Worm (Caenorhabditis elegans) whole organism, midembryonic: Measurements from ENCODE around the gene R11D1.13.

Source experiments
- T22C8.4 ChIP-seq: fragments of 200-800 bp; sonication (Bioruptor generic); IDR thresholded peaks from 2 replicates; pipeline ENCODE4 v1.3.6; 2022; ENCODE audit warnings: missing genetic modification characterization, missing compliant biosample characterization
- cog-1 ChIP-seq: sonication (generic microtip); optimal IDR thresholded peaks from 2 replicates; lab custom pipeline; 2016; ENCODE audit warnings: missing genetic modification characterization, missing compliant biosample characterization
- flt-1 ChIP-seq: fragments of 200-800 bp; sonication (Bioruptor generic); IDR thresholded peaks from 2 replicates; pipeline ENCODE4 v1.3.6; 2022; ENCODE audit warnings: missing genetic modification characterization, missing compliant biosample characterization
- klf-2 ChIP-seq: fragments of 200-800 bp; sonication (Bioruptor generic); conservative IDR thresholded peaks from 2 replicates; pipeline ENCODE4 v1.3.6; 2022; ENCODE audit warnings: missing genetic modification reagents, missing genetic modification characterization, missing compliant biosample characterization
- tab-1 ChIP-seq: fragments of 200-800 bp; sonication (Bioruptor generic); IDR thresholded peaks from 2 replicates; pipeline ENCODE4 v1.3.6; 2022; ENCODE audit warnings: missing genetic modification characterization, missing compliant biosample characterization
- ztf-23 ChIP-seq: fragments of 200-800 bp; sonication (Bioruptor generic); IDR thresholded peaks from 2 replicates; pipeline ENCODE4 v1.3.6; 2022; ENCODE audit warnings: missing genetic modification reagents, missing genetic modification characterization, missing compliant biosample characterization
- ztf-29 ChIP-seq: fragments of 200-800 bp; sonication (Bioruptor generic); IDR thresholded peaks from 2 replicates; pipeline ENCODE4 v1.3.6; 2022; ENCODE audit warnings: missing genetic modification reagents, missing genetic modification characterization, missing compliant biosample characterization

- no peak for TF ChIP-seq cog-1
- TF ChIP-seq ztf-23 (GFP tag; lab: Robert Waterston, UW): no peak
- no peak for TF ChIP-seq ztf-29 (GFP tag; lab: Robert Waterston, UW)
- no peak for TF ChIP-seq tab-1 (GFP tag; lab: Robert Waterston, UW)
- TF ChIP-seq T22C8.4 (GFP tag; lab: Robert Waterston, UW): no peak
- no peak for TF ChIP-seq flt-1 (GFP tag; lab: Robert Waterston, UW)
- no peak for TF ChIP-seq klf-2 (GFP tag; lab: Robert Waterston, UW)
Observed at ce11 chrV:12701613-12702012, 25.3 kb upstream of the R11D1.13 start.
